Fruit fly (Drosophila melanogaster): ENCODE data around the gene CG13282.
A peak's percentile ranks its signal among the peaks of the same experiment; 100 is the strongest.

The CG13282 gene

dm6 chr2L:16839665-16840064, 5.4 kb upstream of the CG13282 start:
- TF ChIP-seq btn (GFP tag; optimal IDR thresholded peaks at IDR 0.05), result no peak
- TF ChIP-seq phol (tag; optimal IDR thresholded peaks at IDR 0.05), result no peak
- TF ChIP-seq mld (GFP tag; IDR thresholded peaks at IDR 0.05; ENCODE audit: partially characterized antibody), result no peak
- no peak for TF ChIP-seq CG12155 (GFP tag; optimal IDR thresholded peaks at IDR 0.05)
- no peak for TF ChIP-seq Ptx1 (GFP tag; IDR thresholded peaks at IDR 0.05)
- TF ChIP-seq sisA (GFP tag; IDR thresholded peaks at IDR 0.05), result no peak
- TF ChIP-seq sd (tag; optimal IDR thresholded peaks at IDR 0.05), result peak; percentile 92
- TF ChIP-seq hb (GFP tag; IDR thresholded peaks at IDR 0.05; ENCODE audit: partially characterized antibody), result no peak
- no peak for TF ChIP-seq CG10462 (GFP tag; optimal IDR thresholded peaks at IDR 0.05)
- TF ChIP-seq nau (GFP tag; optimal IDR thresholded peaks at IDR 0.05), result peak; percentile 7
- TF ChIP-seq chinmo (GFP tag; IDR thresholded peaks at IDR 0.05; ENCODE audit: partially characterized antibody), result 0 out of 4 replicates have a peak, but pooled peaks have one; percentile 44
- TF ChIP-seq CG8281 (tag; optimal IDR thresholded peaks at IDR 0.05), result no peak

DNA sequence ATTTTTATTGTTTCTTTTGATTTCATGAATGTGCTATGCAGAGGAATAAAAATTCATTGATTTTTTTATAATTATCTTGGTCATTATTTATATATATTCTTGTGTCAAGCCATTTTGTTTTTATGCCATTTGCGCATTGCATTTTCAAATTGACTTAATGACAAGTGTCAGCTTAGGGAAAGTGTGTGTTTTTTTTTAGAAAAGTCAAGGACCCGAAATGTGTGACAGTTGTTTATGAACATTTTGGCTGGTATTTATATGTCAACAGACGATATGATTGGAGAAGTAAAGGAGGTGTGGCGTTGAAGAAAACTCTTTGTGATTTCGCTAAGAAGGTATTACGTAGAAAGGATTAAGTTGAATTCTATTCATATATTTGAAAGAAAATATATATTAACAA, 3.4 kb upstream of the CG13282 start, which contains the start of the genes SclA and SclB:
Gene SclA (plus strand): TSS at position 301 of the 400 bp plus-strand sequence.
Gene SclB (plus strand): TSS at position 301 of the 400 bp plus-strand sequence.
- TF ChIP-seq bowl (GFP tag; IDR thresholded peaks at IDR 0.05), result no peak
- TF ChIP-seq Tbp (GFP tag; optimal IDR thresholded peaks at IDR 0.05), result no peak
- TF ChIP-seq ato (GFP tag; IDR thresholded peaks at IDR 0.05; ENCODE audit: partially characterized antibody), result no peak
- no peak for TF ChIP-seq wor (GFP tag; IDR thresholded peaks at IDR 0.05)
- TF ChIP-seq Sin3A (optimal IDR thresholded peaks at IDR 0.05), result no peak
- no peak for TF ChIP-seq Myb (GFP tag; optimal IDR thresholded peaks at IDR 0.05)
- TF ChIP-seq tll (GFP tag; optimal IDR thresholded peaks at IDR 0.05), result no peak
- no peak for TF ChIP-seq Chrac-16 (GFP tag; optimal IDR thresholded peaks at IDR 0.05)
- no peak for TF ChIP-seq CG3407 (GFP tag; optimal IDR thresholded peaks at IDR 0.05)
- no peak for TF ChIP-seq Dip3 (GFP tag; optimal IDR thresholded peaks at IDR 0.05)
- TF ChIP-seq caup (GFP tag; optimal IDR thresholded peaks at IDR 0.05; ENCODE audit: severe bottlenecking), result no peak
- no peak for TF ChIP-seq nerfin-2 (GFP tag; IDR thresholded peaks at IDR 0.05; ENCODE audit: partially characterized antibody)
- no peak for TF ChIP-seq CG1233 (GFP tag; optimal IDR thresholded peaks at IDR 0.05)
- TF ChIP-seq CG9797 (GFP tag; optimal IDR thresholded peaks at IDR 0.05), result no peak
- no peak for TF ChIP-seq CG2199 (GFP tag; IDR thresholded peaks at IDR 0.05)
- TF ChIP-seq HLH4C (GFP tag; IDR thresholded peaks at IDR 0.05; ENCODE audit: partially characterized antibody), result no peak
- no peak for TF ChIP-seq CG9817 (tag; optimal IDR thresholded peaks at IDR 0.05)
- no peak for TF ChIP-seq ATbp (GFP tag; optimal IDR thresholded peaks at IDR 0.05)
- TF ChIP-seq gro (GFP tag; optimal IDR thresholded peaks at IDR 0.05), result no peak
- no peak for TF ChIP-seq dm (GFP tag; optimal IDR thresholded peaks at IDR 0.05)

DNA sequence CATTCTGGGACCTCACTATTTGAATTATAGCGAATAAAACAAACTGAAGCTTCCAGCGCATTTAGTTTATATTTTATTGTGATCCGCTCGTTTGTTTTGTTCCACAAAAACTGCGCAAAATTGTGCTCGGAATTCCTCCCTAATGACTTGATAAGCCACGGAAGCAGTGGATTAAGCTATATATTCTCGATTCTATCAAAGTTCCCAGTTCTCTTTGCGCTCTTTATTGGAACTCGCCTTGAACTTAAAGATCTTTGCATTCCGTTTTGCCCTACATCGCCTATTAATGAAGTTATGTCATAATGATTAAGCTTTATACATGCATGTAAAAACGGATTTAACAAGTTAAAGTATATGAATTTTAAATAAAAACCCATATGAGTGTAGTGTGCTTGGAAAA, 2.9 kb upstream of the CG13282 start, which contains the start of gene Nepl9:
Gene Nepl9 (minus strand): TSS at position 101 of the 400 bp plus-strand sequence.
- TF ChIP-seq Max (GFP tag; optimal IDR thresholded peaks at IDR 0.05) (no peak), Pdp1 (GFP tag; optimal IDR thresholded peaks at IDR 0.05) (peak in 1 of 2 experiments; percentile 5), CG3065 (GFP tag; optimal IDR thresholded peaks at IDR 0.05) (no peak), jumu (GFP tag; optimal IDR thresholded peaks at IDR 0.05) (no peak), sob (GFP tag; IDR thresholded peaks at IDR 0.05) (no peak), CG6765 (GFP tag; optimal IDR thresholded peaks at IDR 0.05) (no peak)
